Fruit fly (Drosophila melanogaster): ENCODE data around the gene Trhn.

DNA sequence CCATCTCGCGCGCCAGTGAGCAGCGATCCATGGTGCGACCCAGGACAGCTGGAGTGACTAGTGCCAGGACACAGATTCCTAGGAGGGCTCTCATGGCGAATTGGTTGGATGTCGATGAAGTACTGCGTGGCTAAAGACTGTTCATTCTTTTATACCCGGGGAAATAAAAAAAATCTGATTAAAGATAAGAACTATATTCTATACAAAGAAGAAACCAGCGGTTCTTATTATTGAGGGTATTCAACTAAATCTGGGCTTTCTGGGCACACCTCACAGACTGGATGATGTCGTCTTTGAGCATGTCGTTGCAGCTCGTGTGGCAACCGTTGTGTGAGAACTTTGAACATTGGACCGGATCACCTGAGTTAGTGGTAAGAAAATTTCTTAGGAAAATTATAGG, 2.2 kb upstream of the Trhn start, which contains the start of gene LysX:
- no peak for TF ChIP-seq Sox15 (GFP tag; optimal IDR thresholded peaks at IDR 0.05)
- no peak for TF ChIP-seq Lpt (GFP tag; optimal IDR thresholded peaks at IDR 0.05)
- TF ChIP-seq vri (GFP tag; optimal IDR thresholded peaks at IDR 0.05): no peak
- no peak for TF ChIP-seq fd85E (GFP tag; optimal IDR thresholded peaks at IDR 0.05)
- no peak for TF ChIP-seq spab (GFP tag; optimal IDR thresholded peaks at IDR 0.05)
- no peak for TF ChIP-seq ss (GFP tag; optimal IDR thresholded peaks at IDR 0.05)
- no peak for TF ChIP-seq Sox102F (GFP tag; optimal IDR thresholded peaks at IDR 0.05)
- TF ChIP-seq CG6854 (GFP tag; optimal IDR thresholded peaks at IDR 0.05): no peak
- no peak for TF ChIP-seq CG11762 (GFP tag; optimal IDR thresholded peaks at IDR 0.05; ENCODE audit: insufficient read depth)
